Worm (Caenorhabditis elegans) whole organism, L4/young adult: Measurements from ENCODE around the gene gei-8.

Experiments
- W03F9.2 ChIP-seq: fragments of 150-350 bp; optimal IDR thresholded peaks from 2 replicates; lab custom pipeline; 2014; ENCODE audit warnings: missing biosample characterization, missing genetic modification characterization
- dao-5 ChIP-seq: sonication (generic microtip); optimal IDR thresholded peaks from 2 replicates; lab custom pipeline; 2016; ENCODE audit warnings: missing genotype, missing genetic modification characterization, moderate library complexity, missing compliant biosample characterization
- him-1 ChIP-seq: sonication (generic microtip); optimal IDR thresholded peaks from 2 replicates; lab custom pipeline; 2016; ENCODE audit warnings: missing genotype, missing genetic modification reagents, missing genetic modification characterization, missing compliant biosample characterization

gei-8 gene

DNA sequence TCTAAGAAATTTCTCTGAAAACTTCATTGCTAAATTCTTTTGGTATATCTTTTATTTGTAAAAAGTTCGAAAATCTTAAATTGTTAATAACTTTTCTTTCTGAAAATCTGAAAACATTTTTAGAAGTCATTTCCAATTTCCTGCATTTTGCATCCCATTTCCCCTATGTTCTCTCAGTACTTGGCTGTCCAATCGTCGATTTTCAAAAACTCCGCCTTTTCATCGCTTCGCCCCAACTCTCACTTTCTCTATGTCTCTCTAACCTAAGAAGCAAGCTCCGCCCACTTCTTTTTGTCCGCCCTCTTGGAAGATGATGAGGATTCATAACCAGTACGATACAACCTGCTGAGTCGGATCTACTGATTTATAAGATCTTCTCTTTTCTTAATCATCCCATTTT, 55.9 kb downstream of the gei-8 start:
- TF ChIP-seq him-1 = no peak
- TF ChIP-seq dao-5 (tag; lab: Kevin White, UChicago) = no peak
- TF ChIP-seq W03F9.2 (tag; lab: Kevin White, UChicago) = no peak

DNA sequence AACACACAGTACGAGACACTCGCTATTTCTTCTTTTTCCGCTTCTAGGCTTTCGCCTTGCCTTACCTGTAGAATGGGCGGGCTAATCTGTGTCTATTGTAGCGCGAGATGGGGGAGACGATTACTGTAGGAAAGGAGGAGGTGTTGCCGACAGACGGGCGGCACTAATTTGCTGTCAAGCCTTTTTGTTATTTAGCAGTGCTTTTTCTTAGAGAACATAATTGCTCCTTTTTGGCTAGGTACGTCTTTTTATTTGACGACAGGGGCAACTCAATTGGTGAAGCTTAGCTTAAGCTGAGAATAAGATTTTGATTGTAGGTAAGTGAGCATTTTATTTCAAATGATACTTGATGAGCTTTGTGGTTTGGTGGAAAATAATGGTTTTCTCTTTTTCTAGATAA, 57.4 kb downstream of the gei-8 start:
- no peak for TF ChIP-seq W03F9.2 (tag; lab: Kevin White, UChicago)
- TF ChIP-seq dao-5 (tag; lab: Kevin White, UChicago) = no peak
- TF ChIP-seq him-1 = no peak
